Comparison of ENCODE assay signal across 1 fruit fly cellular context in genomic region chr2L:6561463-6562357, dm6.
TF ChIP-seq lines count a peak whose summit lies in the region.

Gene Trmt6 (minus strand): TSS chr2L:6562289.
Gene Ent2 (plus strand): TSS chr2L:6562325.

TF ChIP-seq in whole organism, embryonic, 481 proteins besides CTCF, POLR2A, EP300 and RAD21 (continued from another document):
- TF ChIP-seq dpn (GFP tag; optimal IDR thresholded peaks at IDR 0.05; lab: Kevin White, UChicago) (peak; percentile 98), Bgb (GFP tag; IDR thresholded peaks at IDR 0.05; lab: Robert Waterston, UW; ENCODE audit: partially characterized antibody) (peak; percentile 31; the same call in 1 of the 2 replicates), CG6272 (GFP tag; IDR thresholded peaks at IDR 0.05; lab: Robert Waterston, UW) (peak; percentile 98), CG34422 (GFP tag; IDR thresholded peaks at IDR 0.05; lab: Robert Waterston, UW) (peak; percentile 98), gcm (GFP tag; optimal IDR thresholded peaks at IDR 0.05; lab: Kevin White, UChicago) (peak; percentile 75), CG30020 (tag; optimal IDR thresholded peaks at IDR 0.05; lab: Kevin White, UChicago) (peak; percentile 55), Lpt (GFP tag; optimal IDR thresholded peaks at IDR 0.05; lab: Kevin White, UChicago) (no peak), CG31388 (GFP tag; optimal IDR thresholded peaks at IDR 0.05; lab: Kevin White, UChicago) (peak; percentile 80), tll (GFP tag; optimal IDR thresholded peaks at IDR 0.05; lab: Kevin White, UChicago) (peak in 1 of 2 experiments; percentile 29), CG7556 (GFP tag; optimal IDR thresholded peaks at IDR 0.05; lab: Kevin White, UChicago) (peak; percentile 90), tx (GFP tag; optimal IDR thresholded peaks at IDR 0.05; lab: Kevin White, UChicago) (peak; percentile 94), TFAM (GFP tag; optimal IDR thresholded peaks at IDR 0.05; lab: Kevin White, UChicago) (peak; percentile 79), CG16863 (GFP tag; optimal IDR thresholded peaks at IDR 0.05; lab: Kevin White, UChicago) (peak; percentile 94), ato (GFP tag; IDR thresholded peaks at IDR 0.05; lab: Robert Waterston, UW; ENCODE audit: partially characterized antibody) (no peak), CG6765 (GFP tag; optimal IDR thresholded peaks at IDR 0.05; lab: Kevin White, UChicago) (peak; percentile 83), hb (GFP tag; IDR thresholded peaks at IDR 0.05; lab: Robert Waterston, UW; ENCODE audit: partially characterized antibody) (no peak), CG8924 (tag; optimal IDR thresholded peaks at IDR 0.05; lab: Kevin White, UChicago) (peak; percentile 92), CG13123 (GFP tag; optimal IDR thresholded peaks at IDR 0.05; lab: Kevin White, UChicago) (peak; percentile 86), CG18011 (GFP tag; optimal IDR thresholded peaks at IDR 0.05; lab: Kevin White, UChicago) (peak; percentile 91), fu2 (GFP tag; optimal IDR thresholded peaks at IDR 0.05; lab: Kevin White, UChicago) (peak; percentile 97), cg (GFP tag; optimal IDR thresholded peaks at IDR 0.05; lab: Kevin White, UChicago) (no peak), CG17912 (GFP tag; optimal IDR thresholded peaks at IDR 0.05; lab: Kevin White, UChicago) (peak; percentile 78), Xrp1 (GFP tag; IDR thresholded peaks at IDR 0.05; lab: Robert Waterston, UW) (peak; percentile 97), eve (GFP tag; optimal IDR thresholded peaks at IDR 0.05; lab: Kevin White, UChicago) (no peak), CG10979 (tag; optimal IDR thresholded peaks at IDR 0.05; lab: Kevin White, UChicago) (peak; percentile 88), CG7928 (GFP tag; optimal IDR thresholded peaks at IDR 0.05; lab: Kevin White, UChicago) (peak; percentile 76), Dfd (GFP tag; optimal IDR thresholded peaks at IDR 0.05; lab: Kevin White, UChicago) (peak in 1 of 2 experiments; percentile 8), CG14710 (tag; optimal IDR thresholded peaks at IDR 0.05; lab: Kevin White, UChicago) (peak; percentile 92), CG7839 (tag; optimal IDR thresholded peaks at IDR 0.05; lab: Kevin White, UChicago) (peak; percentile 96), cato (GFP tag; optimal IDR thresholded peaks at IDR 0.05; lab: Kevin White, UChicago; ENCODE audit: borderline replicate concordance) (peak; percentile 89), Vsx1 (GFP tag; optimal IDR thresholded peaks at IDR 0.05; lab: Kevin White, UChicago) (peak; percentile 84), CG18476 (GFP tag; optimal IDR thresholded peaks at IDR 0.05; lab: Kevin White, UChicago) (peak; percentile 87), chinmo (GFP tag; IDR thresholded peaks at IDR 0.05; lab: Robert Waterston, UW; ENCODE audit: partially characterized antibody) (no peak), Ravus (GFP tag; IDR thresholded peaks at IDR 0.05; lab: Robert Waterston, UW) (peak; percentile 95), Awh (GFP tag; IDR thresholded peaks at IDR 0.05; lab: Robert Waterston, UW) (peak; percentile 98), zf30C (GFP tag; optimal IDR thresholded peaks at IDR 0.05; lab: Kevin White, UChicago) (no peak)
